Worm (Caenorhabditis elegans): ENCODE measurements around the gene alh-9.
A peak's percentile ranks its signal among the peaks of the same experiment; 100 is the strongest.

Gene alh-9

ce11 chrIII:5871760-5872159, 15.9 kb downstream of the alh-9 start, which contains the start of the genes F01F1.11 and F01F1.3 (continued):
- peak; percentile 75 for TF ChIP-seq dve-1 (tag; optimal IDR thresholded peaks at IDR 0.05; ENCODE audit: insufficient read depth)
- TF ChIP-seq zfp-3 (GFP tag; conservative IDR thresholded peaks at IDR 0.05): no peak; the same call in 1 of the 2 replicates
- peak; percentile 51 for TF ChIP-seq hlh-11 (tag; optimal IDR thresholded peaks at IDR 0.05)
- no peak for TF ChIP-seq Y75B8A.6 (GFP tag; IDR thresholded peaks at IDR 0.05)
- peak; percentile 41 for TF ChIP-seq nhr-28 (tag; optimal IDR thresholded peaks at IDR 0.05)
- peak; percentile 57 for TF ChIP-seq mep-1 (tag; optimal IDR thresholded peaks at IDR 0.05)
- TF ChIP-seq php-3 (GFP tag; IDR thresholded peaks at IDR 0.05): no peak
- TF ChIP-seq hlh-30 (tag; optimal IDR thresholded peaks at IDR 0.05; ENCODE audit: insufficient read depth): peak; percentile 53
- peak; percentile 71 for TF ChIP-seq dmd-6 (GFP tag; IDR thresholded peaks at IDR 0.05)
- TF ChIP-seq nhr-102 (tag; optimal IDR thresholded peaks at IDR 0.05): peak; percentile 39
- no peak for TF ChIP-seq ztf-11 (tag; optimal IDR thresholded peaks at IDR 0.05)
- TF ChIP-seq Y5F2A.4 (GFP tag; optimal IDR thresholded peaks at IDR 0.05): no peak
- no peak for TF ChIP-seq F26F4.8 (GFP tag; conservative IDR thresholded peaks at IDR 0.05)
- TF ChIP-seq F49E8.2 (tag; optimal IDR thresholded peaks at IDR 0.05; ENCODE audit: borderline replicate concordance): peak; percentile 14

- TF ChIP-seq madf-5 (GFP tag; IDR thresholded peaks at IDR 0.05) (no peak), unc-62 (GFP tag; optimal IDR thresholded peaks at IDR 0.05 in 1 of 2) (peak in 1 of 2 experiments; percentile 87), unc-62 (tag; optimal IDR thresholded peaks at IDR 0.05) (no peak)
Observed at ce11 chrIII:5872288-5872687, 16.5 kb downstream of the alh-9 start.

DNA sequence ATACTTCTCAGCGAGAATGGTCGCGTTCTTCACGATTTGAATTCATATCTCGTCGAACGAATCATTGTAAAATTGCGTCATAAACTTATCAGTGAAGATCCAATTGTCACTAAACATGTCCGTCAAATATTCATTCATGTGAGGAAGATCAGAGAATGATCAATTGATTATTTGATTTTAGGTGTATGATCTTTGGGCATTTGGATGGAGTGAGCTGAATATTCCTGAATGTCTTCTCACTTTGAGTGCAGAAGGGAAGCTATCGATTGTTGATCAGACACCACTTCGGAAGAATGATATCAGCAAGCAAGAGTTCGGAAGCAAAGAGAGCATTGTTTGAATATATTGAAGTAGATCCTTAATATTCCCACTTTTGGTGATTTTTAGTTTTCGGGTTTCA, 18.4 kb downstream of the alh-9 start:
- peak; percentile 40 for TF ChIP-seq lin-13 (GFP tag; optimal IDR thresholded peaks at IDR 0.05)
- no peak for TF ChIP-seq daf-12 (tag; optimal IDR thresholded peaks at IDR 0.05)
- TF ChIP-seq nhr-48 (tag; optimal IDR thresholded peaks at IDR 0.05): peak; percentile 68
- TF ChIP-seq daf-19 (GFP tag; conservative IDR thresholded peaks at IDR 0.05): no peak
- TF ChIP-seq D1046.2 (GFP tag; IDR thresholded peaks at IDR 0.05): no peak
- peak; percentile 96 for TF ChIP-seq dve-1 (tag; optimal IDR thresholded peaks at IDR 0.05; ENCODE audit: insufficient read depth)
- TF ChIP-seq ZK337.2 (GFP tag; IDR thresholded peaks at IDR 0.05): no peak
- TF ChIP-seq mdl-1 (tag; optimal IDR thresholded peaks at IDR 0.05): peak in 1 of 2 experiments; percentile 31
- no peak for TF ChIP-seq R02D3.7 (tag; optimal IDR thresholded peaks at IDR 0.05)
- TF ChIP-seq mxl-3 (GFP tag; optimal IDR thresholded peaks at IDR 0.05): no peak
- TF ChIP-seq zag-1 (tag; optimal IDR thresholded peaks at IDR 0.05): no peak
- peak in 1 of 2 experiments; percentile 62 for TF ChIP-seq lsy-2 (tag; optimal IDR thresholded peaks at IDR 0.05)
- TF ChIP-seq nhr-25 (tag; optimal IDR thresholded peaks at IDR 0.05; ENCODE audit: borderline replicate concordance, insufficient read depth): peak; percentile 85
- peak; percentile 58 for TF ChIP-seq dmd-6 (GFP tag; IDR thresholded peaks at IDR 0.05)
- peak; percentile 66 for TF ChIP-seq ama-1 (optimal IDR thresholded peaks at IDR 0.05)
- peak; percentile 11 for TF ChIP-seq dpl-1 (GFP tag; optimal IDR thresholded peaks at IDR 0.05)
- no peak for TF ChIP-seq madf-5 (GFP tag; IDR thresholded peaks at IDR 0.05)
- no peak for TF ChIP-seq ces-1 (GFP tag; optimal IDR thresholded peaks at IDR 0.05)
- TF ChIP-seq nhr-77 (tag; optimal IDR thresholded peaks at IDR 0.05): peak; percentile 61
- peak; percentile 64 for TF ChIP-seq hlh-11 (tag; optimal IDR thresholded peaks at IDR 0.05)
- TF ChIP-seq nhr-41 (GFP tag; IDR thresholded peaks at IDR 0.05): no peak
- TF ChIP-seq Y75B8A.6 (GFP tag; IDR thresholded peaks at IDR 0.05): peak; percentile 68
- peak; percentile 42 for TF ChIP-seq mes-2 (tag; optimal IDR thresholded peaks at IDR 0.05; ENCODE audit: poor library complexity, severe bottlenecking)
- peak; percentile 22 for TF ChIP-seq spr-1 (tag; optimal IDR thresholded peaks at IDR 0.05)
- no peak for TF ChIP-seq Y105C5A.15 (GFP tag; IDR thresholded peaks at IDR 0.05)
- TF ChIP-seq Y5F2A.4 (GFP tag; optimal IDR thresholded peaks at IDR 0.05): peak; percentile 37
- TF ChIP-seq daf-16 (GFP tag; optimal IDR thresholded peaks at IDR 0.05): no peak
- peak; percentile 58 for TF ChIP-seq daf-16 (tag; optimal IDR thresholded peaks at IDR 0.05)
- TF ChIP-seq mep-1 (tag; optimal IDR thresholded peaks at IDR 0.05): peak; percentile 80
- TF ChIP-seq snpc-1.2 (GFP tag; IDR thresholded peaks at IDR 0.05): no peak
- peak; percentile 74 for TF ChIP-seq T20F7.1 (GFP tag; optimal IDR thresholded peaks at IDR 0.05)
- peak; percentile 51; the same call in 1 of the 2 replicates for TF ChIP-seq mdt-29 (GFP tag; IDR thresholded peaks at IDR 0.05)
- peak in 1 of 2 experiments; percentile 98 for TF ChIP-seq unc-62 (GFP tag; optimal IDR thresholded peaks at IDR 0.05 in 1 of 2)
- TF ChIP-seq unc-62 (tag; optimal IDR thresholded peaks at IDR 0.05): no peak
- TF ChIP-seq lim-7 (GFP tag; IDR thresholded peaks at IDR 0.05): no peak
- peak; percentile 64 for TF ChIP-seq nhr-10 (tag; optimal IDR thresholded peaks at IDR 0.05)
- TF ChIP-seq gei-8 (GFP tag; optimal IDR thresholded peaks at IDR 0.05): peak; percentile 43
- TF ChIP-seq duxl-1 (tag; optimal IDR thresholded peaks at IDR 0.05; ENCODE audit: poor library complexity): no peak
- peak; percentile 51 for TF ChIP-seq nhr-102 (tag; optimal IDR thresholded peaks at IDR 0.05)

Data from whole organism, L4 larva.